Worm (Caenorhabditis elegans) whole organism, young adult: ENCODE measurements around the gene ZK792.7.

Experiments used
- B0035.1 ChIP-seq: sonication (generic microtip); optimal IDR thresholded peaks from 2 replicates; lab custom pipeline; 2016; ENCODE audit warnings: missing genetic modification characterization, mild to moderate bottlenecking, missing compliant biosample characterization, missing genotype, missing genetic modification reagents
- B0261.1 ChIP-seq: sonication (generic microtip); optimal IDR thresholded peaks from 2 replicates; lab custom pipeline; 2016; ENCODE audit warnings: mild to moderate bottlenecking, missing genetic modification characterization, moderate library complexity, missing compliant biosample characterization
- B0336.3 ChIP-seq: fragments of 200-800 bp; sonication (Bioruptor generic); IDR thresholded peaks from 2 replicates; pipeline ENCODE4 v1.3.6; 2022; ENCODE audit warnings: missing genetic modification characterization, missing compliant biosample characterization
- C06A6.2 ChIP-seq: fragments of 200-800 bp; sonication (Bioruptor generic); conservative IDR thresholded peaks from 2 replicates; pipeline ENCODE4 v1.3.6; 2022; ENCODE audit warnings: missing genetic modification characterization, missing compliant biosample characterization
- F10E7.11 ChIP-seq: sonication (generic microtip); optimal IDR thresholded peaks from 2 replicates; lab custom pipeline; 2017; ENCODE audit warnings: mild to moderate bottlenecking, missing genetic modification characterization, moderate library complexity, missing compliant biosample characterization
- F22D6.2 ChIP-seq: sonication (generic microtip); optimal IDR thresholded peaks from 2 replicates; lab custom pipeline; 2016; ENCODE audit warnings: mild to moderate bottlenecking, missing genetic modification characterization, missing compliant biosample characterization
- F39B2.1 ChIP-seq: fragments of 200-800 bp; sonication (Bioruptor generic); IDR thresholded peaks from 2 replicates; pipeline ENCODE4 v1.3.6; 2022; ENCODE audit warnings: missing genetic modification reagents, missing genetic modification characterization, missing compliant biosample characterization
- F49E8.2 ChIP-seq: sonication (generic microtip); optimal IDR thresholded peaks from 3 replicates; lab custom pipeline; 2017; ENCODE audit warnings: missing genetic modification characterization, mild to moderate bottlenecking, missing compliant biosample characterization, antibody characterized with exemption, moderate library complexity; ENCODE audit not compliant: insufficient read depth
- F52B5.7 ChIP-seq: sonication (generic microtip); optimal IDR thresholded peaks from 2 replicates; lab custom pipeline; 2016; ENCODE audit warnings: mild to moderate bottlenecking, missing genetic modification characterization, missing compliant biosample characterization
- Y53G8AR.9 ChIP-seq: fragments of 200-800 bp; sonication (Bioruptor generic); conservative IDR thresholded peaks from 2 replicates; pipeline ENCODE4 v1.3.6; 2022; ENCODE audit warnings: missing genetic modification reagents, missing genetic modification characterization, missing compliant biosample characterization
- Y56A3A.18 ChIP-seq: fragments of 200-800 bp; sonication (Bioruptor generic); IDR thresholded peaks from 2 replicates; pipeline ENCODE4 v1.3.6; 2022; ENCODE audit warnings: missing genetic modification reagents, missing genetic modification characterization, missing compliant biosample characterization
- Y95B8A.8 ChIP-seq: fragments of 200-800 bp; sonication (Bioruptor generic); IDR thresholded peaks from 2 replicates; pipeline ENCODE4 v1.3.6; 2022; ENCODE audit warnings: missing genetic modification reagents, missing genetic modification characterization, missing compliant biosample characterization
- akir-1 ChIP-seq: fragments of 200-800 bp; sonication (Bioruptor generic); optimal IDR thresholded peaks from 2 replicates; lab custom pipeline; 2018; ENCODE audit warnings: mild to moderate bottlenecking, missing genetic modification characterization, moderate library complexity, missing compliant biosample characterization
- aptf-2 ChIP-seq: fragments of 200-800 bp; sonication (Bioruptor generic); conservative IDR thresholded peaks from 2 replicates; pipeline ENCODE4 v1.3.6; 2022; ENCODE audit warnings: missing genetic modification reagents, missing genetic modification characterization, missing compliant biosample characterization
- atf-7 ChIP-seq: sonication (generic microtip); optimal IDR thresholded peaks from 2 replicates; lab custom pipeline; 2017; ENCODE audit warnings: mild to moderate bottlenecking, missing genetic modification characterization, missing compliant biosample characterization
- attf-5 ChIP-seq: fragments of 200-800 bp; sonication (Bioruptor generic); optimal IDR thresholded peaks from 2 replicates; lab custom pipeline; 2018; ENCODE audit warnings: mild to moderate bottlenecking, missing genetic modification characterization, missing compliant biosample characterization
- cebp-1 ChIP-seq, 2 experiments: fragments of 200-800 bp in 1 of 2; sonication (Bioruptor generic) in 1 of 2; sonication (generic microtip) in 1 of 2; IDR thresholded peaks in 1 of 2; optimal IDR thresholded peaks in 1 of 2; 2 replicates each; pipeline versions ENCODE4 v1.3.6 to Lab custom; 2017 to 2022; ENCODE audit warnings: missing compliant biosample characterization in 2 of 2, missing genetic modification characterization in 2 of 2, mild to moderate bottlenecking in 1 of 2, missing genetic modification reagents in 1 of 2, moderate library complexity in 1 of 2
- ceh-100 ChIP-seq: fragments of 200-800 bp; sonication (Bioruptor generic); IDR thresholded peaks from 2 replicates; pipeline ENCODE4 v1.3.6; 2022; ENCODE audit warnings: missing genetic modification reagents, missing genetic modification characterization, missing compliant biosample characterization
- ceh-40 ChIP-seq: fragments of 200-800 bp; sonication (Bioruptor generic); IDR thresholded peaks from 2 replicates; pipeline ENCODE4 v1.3.6; 2022; ENCODE audit warnings: missing genetic modification characterization, missing compliant biosample characterization
- ceh-79 ChIP-seq: sonication (generic microtip); optimal IDR thresholded peaks from 2 replicates; lab custom pipeline; 2017; ENCODE audit warnings: mild to moderate bottlenecking, missing genetic modification characterization, missing compliant biosample characterization
- ets-4 ChIP-seq: fragments of 200-800 bp; sonication (Bioruptor generic); optimal IDR thresholded peaks from 2 replicates; lab custom pipeline; 2018; ENCODE audit warnings: mild to moderate bottlenecking, missing genetic modification characterization, missing compliant biosample characterization
- gei-17 ChIP-seq: fragments of 200-800 bp; sonication (Bioruptor generic); optimal IDR thresholded peaks from 2 replicates; lab custom pipeline; 2018; ENCODE audit warnings: mild to moderate bottlenecking, missing genetic modification characterization, missing compliant biosample characterization
- him-1 ChIP-seq: sonication (generic microtip); optimal IDR thresholded peaks from 2 replicates; lab custom pipeline; 2016; ENCODE audit warnings: missing genotype, missing genetic modification reagents, missing genetic modification characterization, missing compliant biosample characterization
- hlh-26 ChIP-seq: fragments of 200-800 bp; sonication (Bioruptor generic); conservative IDR thresholded peaks from 2 replicates; pipeline ENCODE4 v1.3.6; 2022; ENCODE audit warnings: missing genetic modification reagents, missing genetic modification characterization, missing compliant biosample characterization
- hmg-1.2 ChIP-seq: fragments of 200-800 bp; sonication (Bioruptor generic); IDR thresholded peaks from 2 replicates; pipeline ENCODE4 v1.3.6; 2022; ENCODE audit warnings: missing genetic modification reagents, missing genetic modification characterization, missing compliant biosample characterization
- hsf-1 ChIP-seq: fragments of 200-800 bp; sonication (Bioruptor generic); IDR thresholded peaks from 2 replicates; pipeline ENCODE4 v1.3.6; 2022; ENCODE audit warnings: missing genetic modification reagents, missing genetic modification characterization, missing compliant biosample characterization
- lag-1 ChIP-seq: fragments of 200-800 bp; sonication (Bioruptor generic); IDR thresholded peaks from 2 replicates; pipeline ENCODE4 v1.3.6; 2022; ENCODE audit warnings: missing genetic modification reagents, missing genetic modification characterization, missing compliant biosample characterization
- lin-35 ChIP-seq, 3 experiments: fragments of 150-350 bp in 2 of 3; sonication (generic microtip) in 1 of 3; optimal IDR thresholded peaks; 2 replicates each; lab custom pipeline; 2014 to 2018; ENCODE audit warnings: missing biosample characterization in 3 of 3, missing genetic modification characterization in 3 of 3, missing genetic modification reagents in 3 of 3
- lin-40 ChIP-seq: sonication (generic microtip); optimal IDR thresholded peaks from 2 replicates; lab custom pipeline; 2016; ENCODE audit warnings: missing genetic modification characterization, mild to moderate bottlenecking, missing compliant biosample characterization, missing genotype, missing genetic modification reagents
- lin-54 ChIP-seq: fragments of 200-800 bp; sonication (Bioruptor generic); optimal IDR thresholded peaks from 2 replicates; lab custom pipeline; 2018; ENCODE audit warnings: mild to moderate bottlenecking, missing genetic modification characterization, missing compliant biosample characterization
- madf-6 ChIP-seq: fragments of 200-800 bp; sonication (Bioruptor generic); IDR thresholded peaks from 2 replicates; pipeline ENCODE4 v1.3.6; 2022; ENCODE audit warnings: missing genetic modification reagents, missing genetic modification characterization, missing compliant biosample characterization
- mcd-1 ChIP-seq: fragments of 200-800 bp; sonication (Bioruptor generic); IDR thresholded peaks from 2 replicates; pipeline ENCODE4 v1.3.6; 2022; ENCODE audit warnings: missing genetic modification reagents, missing genetic modification characterization, missing compliant biosample characterization
- nfya-1 ChIP-seq: sonication (generic microtip); optimal IDR thresholded peaks from 2 replicates; lab custom pipeline; 2017; ENCODE audit warnings: antibody characterized with exemption, missing compliant biosample characterization, missing genetic modification characterization, borderline replicate concordance; ENCODE audit not compliant: insufficient read depth
- nhr-120 ChIP-seq: fragments of 200-800 bp; sonication (Bioruptor generic); IDR thresholded peaks from 2 replicates; pipeline ENCODE4 v1.3.6; 2022; ENCODE audit warnings: missing genetic modification characterization, missing compliant biosample characterization
- pha-4 ChIP-seq: fragments of 150-350 bp; sonication (generic microtip); optimal IDR thresholded peaks from 2 replicates; lab custom pipeline; 2014; ENCODE audit warnings: missing biosample characterization, missing genetic modification reagents, missing genetic modification characterization
- rec-8 ChIP-seq, 2 experiments: sonication (generic microtip); optimal IDR thresholded peaks; 2 replicates each; lab custom pipeline; 2016; ENCODE audit warnings: mild to moderate bottlenecking in 2 of 2, missing genetic modification characterization in 2 of 2, missing genetic modification reagents in 2 of 2, missing genotype in 2 of 2, missing biosample characterization in 1 of 2, missing compliant biosample characterization in 1 of 2, moderate library complexity in 1 of 2
- rpc-1 ChIP-seq, 2 experiments: fragments of 150-350 bp in 1 of 2; sonication (generic microtip) in 1 of 2; optimal IDR thresholded peaks; 2 replicates each; lab custom pipeline; 2014 to 2018; ENCODE audit warnings: missing biosample characterization in 1 of 2, missing genetic modification characterization in 1 of 2, missing genetic modification reagents in 1 of 2, missing genotype in 1 of 2
- sdz-38 ChIP-seq: sonication (generic microtip); optimal IDR thresholded peaks from 2 replicates; lab custom pipeline; 2016; ENCODE audit warnings: missing genotype, missing genetic modification characterization, missing compliant biosample characterization
- snpc-3.4 ChIP-seq: sonication (generic microtip); optimal IDR thresholded peaks from 2 replicates; lab custom pipeline; 2017; ENCODE audit warnings: missing genetic modification characterization, mild to moderate bottlenecking, missing compliant biosample characterization, antibody characterized with exemption, moderate library complexity, missing genotype, missing genetic modification reagents
- snpc-4 ChIP-seq, 5 experiments: fragments of 150-350 bp in 1 of 5; sonication (generic microtip) in 4 of 5; optimal IDR thresholded peaks; 2 replicates each; lab custom pipeline; 2014 to 2018; ENCODE audit warnings: missing genetic modification characterization in 5 of 5, missing biosample characterization in 3 of 5, antibody characterized with exemption in 2 of 5, mild to moderate bottlenecking in 2 of 5, missing compliant biosample characterization in 2 of 5, missing genotype in 2 of 5, moderate library complexity in 2 of 5, missing genetic modification reagents in 1 of 5
- unc-62 ChIP-seq: fragments of 150-350 bp; optimal IDR thresholded peaks from 2 replicates; lab custom pipeline; 2014; ENCODE audit warnings: missing biosample characterization, missing genetic modification reagents, missing genetic modification characterization
- zfh-2 ChIP-seq: fragments of 200-800 bp; sonication (Bioruptor generic); conservative IDR thresholded peaks from 2 replicates; pipeline ENCODE4 v1.3.6; 2022; ENCODE audit warnings: missing genetic modification reagents, missing genetic modification characterization, missing compliant biosample characterization
- zim-3 ChIP-seq: sonication (generic microtip); optimal IDR thresholded peaks from 2 replicates; lab custom pipeline; 2017; ENCODE audit warnings: mild to moderate bottlenecking, missing genetic modification characterization, moderate library complexity, missing compliant biosample characterization
- ztf-28 ChIP-seq: fragments of 200-800 bp; sonication (Bioruptor generic); IDR thresholded peaks from 2 replicates; pipeline ENCODE4 v1.3.6; 2022; ENCODE audit warnings: missing genetic modification reagents, missing genetic modification characterization, missing compliant biosample characterization
- ztf-3 ChIP-seq: fragments of 200-800 bp; sonication (Bioruptor generic); optimal IDR thresholded peaks from 2 replicates; lab custom pipeline; 2018; ENCODE audit warnings: mild to moderate bottlenecking, missing genetic modification characterization, missing compliant biosample characterization
- ztf-6 ChIP-seq: fragments of 200-800 bp; sonication (Bioruptor generic); IDR thresholded peaks from 2 replicates; pipeline ENCODE4 v1.3.6; 2022; ENCODE audit warnings: missing genetic modification reagents, missing genetic modification characterization, missing compliant biosample characterization

Gene ZK792.7

DNA sequence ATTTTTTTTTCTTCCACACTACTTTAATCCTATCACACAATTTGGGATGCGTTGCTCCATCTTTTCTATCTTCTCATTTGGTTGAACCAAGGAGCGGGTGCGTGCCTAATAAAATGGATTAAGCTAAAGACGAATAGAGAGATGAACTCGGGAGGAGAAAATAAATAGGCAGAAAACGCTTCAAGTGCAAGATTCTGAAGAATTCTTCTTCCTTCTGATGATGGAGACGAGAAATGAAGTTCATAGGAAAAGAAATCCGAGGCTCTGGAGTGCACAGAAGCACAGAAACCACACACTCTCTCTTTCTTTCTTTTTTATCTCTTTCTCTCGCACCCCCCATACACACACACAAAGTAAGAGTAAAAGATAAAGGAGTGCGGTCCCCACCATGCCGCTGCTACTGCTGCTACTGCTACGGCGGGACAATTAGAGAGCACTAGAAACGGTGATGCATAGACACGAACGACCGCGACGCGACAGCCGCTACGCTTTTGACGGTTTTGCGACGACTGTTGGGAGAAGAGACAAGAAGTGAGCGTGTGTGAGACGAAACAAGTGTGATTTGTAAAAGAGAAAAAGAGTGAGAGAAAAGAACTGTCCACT lies 2.1 kb upstream of the ZK792.7 start (continued):
- TF ChIP-seq him-1 (tag; lab: Kevin White, UChicago) (no peak), ceh-79 (tag; lab: Kevin White, UChicago) (no peak), Y56A3A.18 (GFP tag; lab: Robert Waterston, UW) (peak; percentile 45; the same call in 1 of the 2 replicates), lin-35 (GFP tag; optimal IDR thresholded peaks at IDR 0.05; lab: Kevin White, UChicago) (peak in 1 of 3 experiments; percentile 46), rec-8 (tag; optimal IDR thresholded peaks at IDR 0.05; lab: Kevin White, UChicago) (no peak), akir-1 (GFP tag; lab: Kevin White, UChicago) (no peak), F52B5.7 (tag; lab: Kevin White, UChicago) (no peak), nhr-120 (GFP tag; lab: Robert Waterston, UW) (no peak), ztf-6 (no peak), pha-4 (tag; lab: Kevin White, UChicago) (no peak), F22D6.2 (tag; lab: Kevin White, UChicago) (no peak), snpc-4 (GFP tag; optimal IDR thresholded peaks at IDR 0.05; lab: Kevin White, UChicago) (no peak), snpc-4 (tag; optimal IDR thresholded peaks at IDR 0.05; lab: Kevin White, UChicago) (peak in 3 of 4 experiments; percentile 15 to 43 (median 25)), gei-17 (GFP tag; lab: Kevin White, UChicago) (peak; percentile 48), lin-54 (GFP tag; lab: Kevin White, UChicago) (peak; percentile 34), nfya-1 (tag; lab: Kevin White, UChicago) (no peak), hsf-1 (GFP tag; lab: Robert Waterston, UW) (no peak), B0035.1 (tag; lab: Kevin White, UChicago) (no peak), aptf-2 (GFP tag; lab: Robert Waterston, UW) (no peak), B0336.3 (peak; percentile 86), atf-7 (tag; lab: Kevin White, UChicago) (peak; percentile 48), zfh-2 (peak; percentile 89), ztf-28 (no peak), hlh-26 (GFP tag; lab: Robert Waterston, UW) (no peak), F10E7.11 (tag; lab: Kevin White, UChicago) (no peak), snpc-3.4 (tag; lab: Kevin White, UChicago) (no peak), rpc-1 (optimal IDR thresholded peaks at IDR 0.05; lab: Kevin White, UChicago) (no peak), rpc-1 (tag; optimal IDR thresholded peaks at IDR 0.05; lab: Kevin White, UChicago) (no peak), hmg-1.2 (GFP tag; lab: Robert Waterston, UW) (peak; percentile 90), ceh-40 (GFP tag; lab: Robert Waterston, UW) (no peak), unc-62 (no peak), C06A6.2 (no peak), Y53G8AR.9 (GFP tag; lab: Robert Waterston, UW) (no peak), F39B2.1 (no peak), ztf-3 (no peak), ets-4 (GFP tag; lab: Kevin White, UChicago) (peak; percentile 89), Y95B8A.8 (GFP tag; lab: Robert Waterston, UW) (no peak), cebp-1 (GFP tag; IDR thresholded peaks at IDR 0.05; lab: Robert Waterston, UW) (no peak), cebp-1 (tag; optimal IDR thresholded peaks at IDR 0.05; lab: Kevin White, UChicago) (peak; percentile 72), ceh-100 (GFP tag; lab: Robert Waterston, UW) (no peak), F49E8.2 (no peak), attf-5 (GFP tag; lab: Kevin White, UChicago) (peak; percentile 92), lag-1 (no peak), zim-3 (tag; lab: Kevin White, UChicago) (no peak), B0261.1 (tag; lab: Kevin White, UChicago) (no peak), lin-40 (tag; lab: Kevin White, UChicago) (peak; percentile 58), mcd-1 (GFP tag; lab: Robert Waterston, UW) (peak; percentile 66), madf-6 (GFP tag; lab: Robert Waterston, UW) (no peak), sdz-38 (no peak)
